Comparison of ENCODE assay signal across 7 worm cellular contexts in the genomic region with DNA sequence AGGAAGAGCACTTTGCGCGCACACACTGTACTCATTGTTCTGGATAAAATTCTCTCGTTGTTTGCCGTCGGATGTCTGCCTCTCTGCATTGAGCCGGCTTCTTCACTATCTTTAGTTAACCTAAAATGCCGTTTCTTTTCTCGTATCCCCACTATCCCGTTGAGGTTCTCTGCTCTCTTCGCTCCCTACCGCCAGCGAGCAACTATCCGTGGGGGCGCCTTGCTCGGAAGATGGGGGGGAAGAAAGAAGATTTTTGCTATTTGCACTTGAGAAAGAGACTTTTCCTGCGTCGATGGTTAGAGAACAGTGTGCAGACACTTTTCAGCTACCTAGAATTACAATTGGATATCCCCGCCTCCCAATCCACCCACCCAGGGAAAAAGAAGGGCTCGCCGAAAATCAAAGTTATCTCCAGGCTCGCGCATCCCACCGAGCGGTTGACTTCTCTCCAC.
A peak's percentile ranks its signal among the peaks of the same experiment; 100 is the strongest.
TF ChIP-seq lines count a peak whose summit lies in the region.

A gene (plus strand): TSS at position 402 of the 452 bp plus-strand sequence.

TF ChIP-seq in whole organism, L1 larva, 84 proteins besides CTCF, POLR2A, EP300 and RAD21 (continues in another document):
- TF ChIP-seq efl-1 (optimal IDR thresholded peaks at IDR 0.05; lab: Kevin White, UChicago) (no peak), efl-1 (GFP tag; optimal IDR thresholded peaks at IDR 0.05 in 1 of 2; lab: Kevin White, UChicago) (peak in 1 of 2 experiments; percentile 51), zag-1 (tag; optimal IDR thresholded peaks at IDR 0.05; lab: Kevin White, UChicago) (no peak), tbx-2 (tag; optimal IDR thresholded peaks at IDR 0.05; lab: Kevin White, UChicago) (peak; percentile 8), fkh-4 (tag; optimal IDR thresholded peaks at IDR 0.05; lab: Kevin White, UChicago; ENCODE audit: borderline replicate concordance) (no peak), rnt-1 (tag; optimal IDR thresholded peaks at IDR 0.05; lab: Kevin White, UChicago) (no peak), nhr-20 (tag; optimal IDR thresholded peaks at IDR 0.05; lab: Kevin White, UChicago) (peak; percentile 3), mef-2 (tag; optimal IDR thresholded peaks at IDR 0.05; lab: Kevin White, UChicago) (no peak), F16B12.6 (tag; optimal IDR thresholded peaks at IDR 0.05; lab: Kevin White, UChicago) (no peak), unc-62 (GFP tag; optimal IDR thresholded peaks at IDR 0.05; lab: Kevin White, UChicago) (no peak), irx-1 (tag; optimal IDR thresholded peaks at IDR 0.05; lab: Kevin White, UChicago) (no peak), unc-98 (GFP tag; IDR thresholded peaks at IDR 0.05; lab: Robert Waterston, UW) (no peak)

TF ChIP-seq in whole organism, L2 larva, 48 proteins besides CTCF, POLR2A, EP300 and RAD21:
- TF ChIP-seq nhr-21 (tag; optimal IDR thresholded peaks at IDR 0.05; lab: Kevin White, UChicago) (no peak), F13H6.1 (tag; optimal IDR thresholded peaks at IDR 0.05; lab: Kevin White, UChicago) (peak; percentile 28)

TF ChIP-seq in whole organism, L3 larva, 47 proteins besides CTCF, POLR2A, EP300 and RAD21:
- TF ChIP-seq pha-4 (tag; optimal IDR thresholded peaks at IDR 0.05; lab: Kevin White, UChicago) (peak; percentile 16), lsy-12 (tag; optimal IDR thresholded peaks at IDR 0.05; lab: Kevin White, UChicago) (no peak)

TF ChIP-seq in whole organism, L4 larva, 104 proteins besides CTCF, POLR2A, EP300 and RAD21:
- TF ChIP-seq cey-2 (tag; optimal IDR thresholded peaks at IDR 0.05; lab: Kevin White, UChicago; ENCODE audit: borderline replicate concordance, insufficient read depth) (no peak), set-16 (GFP tag; IDR thresholded peaks at IDR 0.05; lab: Robert Waterston, UW) (peak; percentile 14; the same call in 1 of the 2 replicates)

TF ChIP-seq in whole organism, midembryonic, 9 proteins besides CTCF, POLR2A, EP300 and RAD21:
- TF ChIP-seq flt-1 (GFP tag; IDR thresholded peaks at IDR 0.05; lab: Robert Waterston, UW) (no peak), tab-1 (GFP tag; IDR thresholded peaks at IDR 0.05; lab: Robert Waterston, UW) (0 out of 2 replicates have a peak, but pooled peaks have one; percentile 39)

TF ChIP-seq in whole organism, mixed stage, embryonic, 35 proteins besides CTCF, POLR2A, EP300 and RAD21:
- TF ChIP-seq pha-4 (tag; optimal IDR thresholded peaks at IDR 0.05; lab: Kevin White, UChicago) (peak; percentile 17), mep-1 (tag; optimal IDR thresholded peaks at IDR 0.05; lab: Kevin White, UChicago) (no peak)

TF ChIP-seq in whole organism, young adult, 124 proteins besides CTCF, POLR2A, EP300 and RAD21:
- TF ChIP-seq zfh-2 (GFP tag; conservative IDR thresholded peaks at IDR 0.05; lab: Robert Waterston, UW) = peak; percentile 60
- no peak for TF ChIP-seq sptf-2 (GFP tag; optimal IDR thresholded peaks at IDR 0.05; lab: Kevin White, UChicago)
